Worm (Caenorhabditis elegans) whole organism, L4 larva: Measurements from ENCODE around the gene F41F3.1.

Source experiments
- F10B5.3 ChIP-seq: sonication (generic microtip); optimal IDR thresholded peaks from 2 replicates; lab custom pipeline; 2016; ENCODE audit warnings: mild to moderate bottlenecking, missing genetic modification characterization, missing compliant biosample characterization
- T26A8.4 ChIP-seq: fragments of 200-800 bp; sonication (Bioruptor generic); IDR thresholded peaks from 2 replicates; pipeline ENCODE4 v1.3.6; 2022; ENCODE audit warnings: missing genetic modification characterization, missing compliant biosample characterization
- Y105C5A.15 ChIP-seq: fragments of 200-800 bp; sonication (Bioruptor generic); IDR thresholded peaks from 2 replicates; pipeline ENCODE4 v1.3.6; 2022; ENCODE audit warnings: missing genetic modification characterization, missing compliant biosample characterization
- Y48G9A.11 ChIP-seq: fragments of 200-800 bp; sonication (Bioruptor generic); IDR thresholded peaks from 2 replicates; pipeline ENCODE4 v1.3.6; 2022; ENCODE audit warnings: missing genetic modification reagents, missing genetic modification characterization, missing compliant biosample characterization
- Y75B8A.6 ChIP-seq: fragments of 200-800 bp; sonication (Bioruptor generic); IDR thresholded peaks from 2 replicates; pipeline ENCODE4 v1.3.6; 2022; ENCODE audit warnings: missing genetic modification reagents, missing genetic modification characterization, missing compliant biosample characterization
- ZK337.2 ChIP-seq: fragments of 200-800 bp; sonication (Bioruptor generic); IDR thresholded peaks from 2 replicates; pipeline ENCODE4 v1.3.6; 2022; ENCODE audit warnings: missing genetic modification reagents, missing genetic modification characterization, missing compliant biosample characterization
- arid-1 ChIP-seq: fragments of 200-800 bp; sonication (Bioruptor generic); conservative IDR thresholded peaks from 2 replicates; pipeline ENCODE4 v1.3.6; 2022; ENCODE audit warnings: missing genetic modification reagents, missing genetic modification characterization, missing compliant biosample characterization
- ceh-44 ChIP-seq: fragments of 200-800 bp; sonication (Bioruptor generic); IDR thresholded peaks from 2 replicates; pipeline ENCODE4 v1.3.6; 2022; ENCODE audit warnings: missing genetic modification reagents, missing genetic modification characterization, missing compliant biosample characterization
- ceh-62 ChIP-seq: sonication (generic microtip); optimal IDR thresholded peaks from 2 replicates; lab custom pipeline; 2017; ENCODE audit warnings: missing biosample characterization, missing genetic modification characterization
- ctbp-1 ChIP-seq: fragments of 200-800 bp; sonication (Bioruptor generic); IDR thresholded peaks from 2 replicates; pipeline ENCODE4 v1.3.6; 2022; ENCODE audit warnings: missing genetic modification reagents, missing genetic modification characterization, missing compliant biosample characterization
- daf-16 ChIP-seq, 3 experiments: sonication (generic microtip); optimal IDR thresholded peaks; 2 replicates each; lab custom pipeline; 2016 to 2017; ENCODE audit warnings: missing genetic modification characterization in 3 of 3, missing genetic modification reagents in 3 of 3, mild to moderate bottlenecking in 2 of 3, missing compliant biosample characterization in 2 of 3, missing biosample characterization in 1 of 3, moderate library complexity in 1 of 3
- daf-19 ChIP-seq: fragments of 200-800 bp; sonication (Bioruptor generic); conservative IDR thresholded peaks from 2 replicates; pipeline ENCODE4 v1.3.6; 2022; ENCODE audit warnings: missing genetic modification characterization, missing compliant biosample characterization
- dmd-6 ChIP-seq: fragments of 200-800 bp; sonication (Bioruptor generic); IDR thresholded peaks from 2 replicates; pipeline ENCODE4 v1.3.6; 2022; ENCODE audit warnings: missing genetic modification reagents, missing genetic modification characterization, missing compliant biosample characterization
- dmd-8 ChIP-seq: fragments of 200-800 bp; sonication (Bioruptor generic); IDR thresholded peaks from 2 replicates; pipeline ENCODE4 v1.3.6; 2022; ENCODE audit warnings: missing genetic modification characterization, missing compliant biosample characterization
- dve-1 ChIP-seq: sonication (generic microtip); optimal IDR thresholded peaks from 2 replicates; lab custom pipeline; 2017; ENCODE audit warnings: antibody characterized with exemption, mild to moderate bottlenecking, missing genetic modification characterization, missing compliant biosample characterization; ENCODE audit not compliant: insufficient read depth
- gei-8 ChIP-seq: fragments of 200-800 bp; sonication (Bioruptor generic); optimal IDR thresholded peaks from 2 replicates; lab custom pipeline; 2018; ENCODE audit warnings: mild to moderate bottlenecking, missing genetic modification characterization, missing compliant biosample characterization
- hif-1 ChIP-seq, 2 experiments: sonication (generic microtip); optimal IDR thresholded peaks; 2 replicates each; lab custom pipeline; 2016 to 2017; ENCODE audit warnings: missing compliant biosample characterization in 2 of 2, missing genetic modification characterization in 2 of 2, missing genetic modification reagents in 2 of 2, missing genotype in 2 of 2, mild to moderate bottlenecking in 1 of 2
- hlh-11 ChIP-seq: fragments of 200-800 bp; sonication (Bioruptor generic); optimal IDR thresholded peaks from 2 replicates; lab custom pipeline; 2018; ENCODE audit warnings: mild to moderate bottlenecking, missing genetic modification characterization, missing compliant biosample characterization
- jun-1 ChIP-seq: fragments of 150-350 bp; optimal IDR thresholded peaks from 2 replicates; lab custom pipeline; 2014; ENCODE audit warnings: missing biosample characterization, missing genetic modification reagents, missing genetic modification characterization
- lin-13 ChIP-seq: fragments of 150-350 bp; optimal IDR thresholded peaks from 2 replicates; lab custom pipeline; 2014; ENCODE audit warnings: missing biosample characterization, missing genetic modification reagents, missing genetic modification characterization
- lin-15B ChIP-seq: fragments of 150-350 bp; sonication (generic microtip); optimal IDR thresholded peaks from 3 replicates; lab custom pipeline; 2014; ENCODE audit warnings: missing biosample characterization, missing genetic modification characterization
- lin-29 ChIP-seq: fragments of 200-800 bp; sonication (Bioruptor generic); IDR thresholded peaks from 2 replicates; pipeline ENCODE4 v1.3.6; 2022; ENCODE audit warnings: missing genetic modification reagents, missing genetic modification characterization, missing compliant biosample characterization
- lin-39 ChIP-seq: fragments of 150-350 bp; optimal IDR thresholded peaks from 2 replicates; lab custom pipeline; 2014; ENCODE audit warnings: missing biosample characterization, missing genetic modification reagents, missing genetic modification characterization
- lir-3 ChIP-seq: sonication (generic microtip); optimal IDR thresholded peaks from 2 replicates; lab custom pipeline; 2016; ENCODE audit warnings: mild to moderate bottlenecking, missing genetic modification characterization, missing compliant biosample characterization
- lsy-2 ChIP-seq, 2 experiments: fragments of 150-350 bp in 1 of 2; sonication (generic microtip) in 1 of 2; optimal IDR thresholded peaks; 2 replicates each; lab custom pipeline; 2014 to 2017; ENCODE audit warnings: missing biosample characterization in 2 of 2, missing genetic modification characterization in 2 of 2
- madf-5 ChIP-seq, 2 experiments: fragments of 200-800 bp; sonication (Bioruptor generic); IDR thresholded peaks; 2 replicates each; pipeline ENCODE4 v1.3.6; 2022; ENCODE audit warnings: missing compliant biosample characterization in 2 of 2, missing genetic modification characterization in 2 of 2
- mdt-29 ChIP-seq: fragments of 200-800 bp; sonication (Bioruptor generic); IDR thresholded peaks from 2 replicates; pipeline ENCODE4 v1.3.6; 2022; ENCODE audit warnings: missing genetic modification reagents, missing genetic modification characterization, missing compliant biosample characterization
- mep-1 ChIP-seq: fragments of 150-350 bp; sonication (generic microtip); optimal IDR thresholded peaks from 3 replicates; lab custom pipeline; 2014; ENCODE audit warnings: missing biosample characterization, missing genetic modification characterization
- mxl-2 ChIP-seq: fragments of 200-800 bp; sonication (Bioruptor generic); conservative IDR thresholded peaks from 2 replicates; pipeline ENCODE4 v1.3.6; 2022; ENCODE audit warnings: missing genetic modification reagents, missing genetic modification characterization, missing compliant biosample characterization
- nhr-11 ChIP-seq: fragments of 150-350 bp; optimal IDR thresholded peaks from 2 replicates; lab custom pipeline; 2014; ENCODE audit warnings: missing biosample characterization, missing genetic modification characterization
- nhr-111 ChIP-seq: fragments of 200-800 bp; sonication (Bioruptor generic); optimal IDR thresholded peaks from 2 replicates; lab custom pipeline; 2018; ENCODE audit warnings: mild to moderate bottlenecking, missing genetic modification characterization, missing compliant biosample characterization
- nhr-237 ChIP-seq: sonication (generic microtip); optimal IDR thresholded peaks from 2 replicates; lab custom pipeline; 2017; ENCODE audit warnings: missing biosample characterization, missing genetic modification characterization
- pha-4 ChIP-seq, 2 experiments: fragments of 150-350 bp in 1 of 2; fragments of 200-800 bp in 1 of 2; sonication (Bioruptor generic) in 1 of 2; IDR thresholded peaks in 1 of 2; optimal IDR thresholded peaks in 1 of 2; 2 replicates each; pipeline versions ENCODE4 v1.3.6 to Lab custom; 2014 to 2022; ENCODE audit warnings: missing genetic modification characterization in 2 of 2, missing genetic modification reagents in 2 of 2, missing biosample characterization in 1 of 2, missing compliant biosample characterization in 1 of 2
- rbr-2 ChIP-seq: sonication (generic microtip); optimal IDR thresholded peaks from 2 replicates; lab custom pipeline; 2016; ENCODE audit warnings: missing genotype, missing genetic modification characterization, missing compliant biosample characterization
- set-16 ChIP-seq: fragments of 200-800 bp; sonication (Bioruptor generic); IDR thresholded peaks from 2 replicates; pipeline ENCODE4 v1.3.6; 2022; ENCODE audit warnings: missing genetic modification reagents, missing genetic modification characterization, missing compliant biosample characterization
- unc-62 ChIP-seq, 3 experiments: fragments of 150-350 bp in 1 of 3; sonication (generic microtip); optimal IDR thresholded peaks in 2 of 3; peaks in 1 of 3; 1 replicate in 1 of 3; 2 replicates in 2 of 3; lab custom pipeline; 2014 to 2017; ENCODE audit warnings: missing biosample characterization in 3 of 3, missing genetic modification characterization in 3 of 3, missing genetic modification reagents in 3 of 3, missing genotype in 1 of 3
- vab-7 ChIP-seq: fragments of 200-800 bp; sonication (Bioruptor generic); IDR thresholded peaks from 2 replicates; pipeline ENCODE4 v1.3.6; 2022; ENCODE audit warnings: missing genetic modification reagents, missing genetic modification characterization, missing compliant biosample characterization
- zag-1 ChIP-seq: fragments of 150-350 bp; optimal IDR thresholded peaks from 2 replicates; lab custom pipeline; 2014; ENCODE audit warnings: missing biosample characterization, missing genetic modification characterization
- zfp-2 ChIP-seq: sonication (generic microtip); optimal IDR thresholded peaks from 2 replicates; lab custom pipeline; 2016; ENCODE audit warnings: mild to moderate bottlenecking, missing genetic modification characterization, missing compliant biosample characterization
- zfp-3 ChIP-seq: fragments of 200-800 bp; sonication (Bioruptor generic); conservative IDR thresholded peaks from 2 replicates; pipeline ENCODE4 v1.3.6; 2022; ENCODE audit warnings: missing genetic modification reagents, missing genetic modification characterization, missing compliant biosample characterization
- zip-11 ChIP-seq: fragments of 200-800 bp; sonication (Bioruptor generic); IDR thresholded peaks from 2 replicates; pipeline ENCODE4 v1.3.6; 2022; ENCODE audit warnings: missing genetic modification characterization, missing compliant biosample characterization
- zip-2 ChIP-seq: fragments of 150-350 bp; optimal IDR thresholded peaks from 2 replicates; lab custom pipeline; 2014; ENCODE audit warnings: missing biosample characterization, missing genetic modification characterization
- ztf-7 ChIP-seq: fragments of 150-350 bp; optimal IDR thresholded peaks from 2 replicates; lab custom pipeline; 2014; ENCODE audit warnings: missing biosample characterization, missing genetic modification characterization

F41F3.1 gene

ce11 chrV:4662400-4662799, 8.0 kb downstream of the F41F3.1 start, which contains the start of gene srx-74:
TSS of gene srx-74 (minus strand) at chrV:4662500.
- TF ChIP-seq zfp-2 (tag; lab: Kevin White, UChicago) = no peak
- no peak for TF ChIP-seq mdt-29 (GFP tag; lab: Robert Waterston, UW)
- TF ChIP-seq, all 104 proteins: peak for 0

DNA sequence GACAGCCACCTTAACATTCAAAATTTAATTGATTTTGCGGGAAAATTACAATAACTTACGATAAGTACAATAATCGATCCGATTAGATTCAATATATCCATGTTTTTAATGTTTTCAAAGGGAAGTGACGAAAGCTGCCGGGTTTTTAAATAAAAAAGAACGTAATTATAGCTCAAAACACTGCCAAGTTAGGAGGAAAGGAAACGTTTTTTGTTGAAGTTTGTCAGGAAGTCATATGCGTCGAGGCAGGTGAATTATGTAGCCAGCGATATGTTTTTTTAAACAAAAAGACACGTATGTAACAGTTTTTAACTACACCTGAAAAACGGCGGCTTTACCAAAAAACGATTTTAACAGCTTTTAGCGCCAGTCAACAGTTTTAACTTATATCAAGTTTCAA, 11.3 kb downstream of the F41F3.1 start, which contains the start of gene srx-73:
srx-73 (minus strand) TSS at position 101 of the 400 bp plus-strand sequence.
- no peak for TF ChIP-seq lin-29 (GFP tag; lab: Robert Waterston, UW)
- no peak for TF ChIP-seq rbr-2 (tag; lab: Kevin White, UChicago)
- TF ChIP-seq ctbp-1 (GFP tag; lab: Robert Waterston, UW) = no peak
- no peak for TF ChIP-seq zip-2 (tag; lab: Kevin White, UChicago)
- TF ChIP-seq F10B5.3 = no peak
- no peak for TF ChIP-seq ztf-7 (tag; lab: Kevin White, UChicago)
- TF ChIP-seq ZK337.2 (GFP tag; lab: Robert Waterston, UW) = no peak
- TF ChIP-seq nhr-11 (tag; lab: Kevin White, UChicago) = no peak
- TF ChIP-seq unc-62 (GFP tag; optimal IDR thresholded peaks at IDR 0.05 in 1 of 2; lab: Kevin White, UChicago) = no peak
- no peak for TF ChIP-seq unc-62 (tag; optimal IDR thresholded peaks at IDR 0.05; lab: Kevin White, UChicago)
- no peak for TF ChIP-seq set-16 (GFP tag; lab: Robert Waterston, UW)
- TF ChIP-seq zip-11 = no peak
- TF ChIP-seq hlh-11 (tag; lab: Kevin White, UChicago) = no peak
- TF ChIP-seq Y75B8A.6 (GFP tag; lab: Robert Waterston, UW) = no peak
- TF ChIP-seq ceh-44 (GFP tag; lab: Robert Waterston, UW) = no peak
- no peak for TF ChIP-seq mep-1 (tag; lab: Kevin White, UChicago)
- TF ChIP-seq jun-1 (tag; lab: Kevin White, UChicago) = no peak
- no peak for TF ChIP-seq Y48G9A.11 (GFP tag; lab: Robert Waterston, UW)
- no peak for TF ChIP-seq T26A8.4 (GFP tag; lab: Robert Waterston, UW)
- no peak for TF ChIP-seq ceh-62 (tag; lab: Kevin White, UChicago)
- TF ChIP-seq daf-19 (GFP tag; lab: Robert Waterston, UW) = no peak

- TF ChIP-seq nhr-111 (GFP tag; lab: Kevin White, UChicago) (no peak), mxl-2 (GFP tag; lab: Robert Waterston, UW) (no peak), set-16 (GFP tag; lab: Robert Waterston, UW) (peak; percentile 80), dve-1 (tag; lab: Kevin White, UChicago) (no peak), lir-3 (no peak), dmd-6 (GFP tag; lab: Robert Waterston, UW) (no peak), dmd-8 (GFP tag; lab: Robert Waterston, UW) (peak; percentile 45; the same call in 1 of the 2 replicates), lin-13 (no peak), lsy-2 (tag; optimal IDR thresholded peaks at IDR 0.05; lab: Kevin White, UChicago) (no peak)
These were observed 12.7 kb downstream of the F41F3.1 start for ce11 chrV:4667062-4667461.

ce11 chrV:4668636-4669035, 14.3 kb downstream of the F41F3.1 start, which contains the start of gene srx-77:
TSS of gene srx-77 (minus strand) at chrV:4668736.
- TF ChIP-seq zag-1 = no peak
- no peak for TF ChIP-seq vab-7 (GFP tag; lab: Robert Waterston, UW)

DNA sequence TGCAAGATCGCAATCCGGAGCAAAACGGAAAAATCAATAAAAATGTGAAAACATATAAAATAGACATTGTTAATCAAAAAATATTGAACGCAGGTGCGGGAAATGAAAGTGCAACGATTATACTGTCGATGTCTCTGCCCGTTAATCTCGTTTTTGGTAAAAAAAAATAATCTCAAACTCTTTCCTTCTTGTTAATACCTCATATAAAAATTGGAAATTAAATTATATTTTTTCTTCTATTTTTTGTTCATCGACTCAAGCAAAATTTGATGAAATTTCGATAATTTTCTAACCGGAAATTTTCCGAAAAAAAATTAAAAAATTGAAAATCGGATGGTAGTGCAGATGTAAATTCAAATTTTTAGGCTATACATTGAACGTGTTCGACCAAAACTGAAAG, 18.1 kb downstream of the F41F3.1 start, which contains the start of gene K03B4.9:
K03B4.9 (minus strand) TSS at position 101 of the 400 bp plus-strand sequence.
- TF ChIP-seq daf-16 (GFP tag; optimal IDR thresholded peaks at IDR 0.05; lab: Kevin White, UChicago) (no peak), daf-16 (tag; optimal IDR thresholded peaks at IDR 0.05; lab: Kevin White, UChicago) (no peak), arid-1 (GFP tag; lab: Robert Waterston, UW) (no peak), gei-8 (GFP tag; lab: Kevin White, UChicago) (no peak), madf-5 (GFP tag; IDR thresholded peaks at IDR 0.05; lab: Robert Waterston, UW) (no peak), lin-15B (tag; lab: Kevin White, UChicago) (no peak), hlh-11 (tag; lab: Kevin White, UChicago) (no peak), zfp-3 (no peak), lsy-2 (tag; optimal IDR thresholded peaks at IDR 0.05; lab: Kevin White, UChicago) (no peak), Y48G9A.11 (GFP tag; lab: Robert Waterston, UW) (no peak), jun-1 (tag; lab: Kevin White, UChicago) (no peak), dmd-8 (GFP tag; lab: Robert Waterston, UW) (no peak), hif-1 (tag; optimal IDR thresholded peaks at IDR 0.05; lab: Kevin White, UChicago) (no peak), lin-39 (tag; lab: Kevin White, UChicago) (no peak), nhr-237 (tag; lab: Kevin White, UChicago) (no peak), Y105C5A.15 (GFP tag; lab: Robert Waterston, UW) (no peak), pha-4 (GFP tag; IDR thresholded peaks at IDR 0.05; lab: Robert Waterston, UW) (no peak), pha-4 (tag; optimal IDR thresholded peaks at IDR 0.05; lab: Kevin White, UChicago) (no peak)
